Fruit fly (Drosophila melanogaster) whole organism, prepupa: ENCODE results near the gene Dph1.

Source experiments
- CG1621 ChIP-seq: fragments of 200-800 bp; sonication (Bioruptor generic); optimal IDR thresholded peaks from 3 replicates; lab custom pipeline; 2018; ENCODE audit warnings: missing biosample characterization, mild to moderate bottlenecking, missing genetic modification characterization
- CG31627 ChIP-seq: fragments of 200-800 bp; sonication (Bioruptor generic); optimal IDR thresholded peaks from 3 replicates; lab custom pipeline; 2016; ENCODE audit warnings: missing biosample characterization, missing genetic modification characterization
- Eip78C ChIP-seq: fragments of 200-800 bp; sonication (Bioruptor generic); peaks from one replicate; lab custom pipeline; 2016; ENCODE audit warnings: missing biosample characterization, missing genetic modification characterization
- acj6 ChIP-seq: fragments of 200-800 bp; sonication (Bioruptor generic); optimal IDR thresholded peaks from 3 replicates; lab custom pipeline; 2016; ENCODE audit warnings: missing biosample characterization, missing genetic modification characterization
- cyc ChIP-seq: fragments of 200-800 bp; sonication (Bioruptor generic); optimal IDR thresholded peaks from 3 replicates; lab custom pipeline; 2016; ENCODE audit warnings: missing biosample characterization, missing genetic modification characterization
- lz ChIP-seq: fragments of 200-800 bp; sonication (Bioruptor generic); optimal IDR thresholded peaks from 3 replicates; lab custom pipeline; 2016; ENCODE audit warnings: missing biosample characterization, missing genetic modification characterization
- pdm3 ChIP-seq: fragments of 200-800 bp; sonication (Bioruptor generic); optimal IDR thresholded peaks from 3 replicates; lab custom pipeline; 2016; ENCODE audit warnings: missing biosample characterization, missing genetic modification characterization
- ss ChIP-seq, 2 experiments: fragments of 200-800 bp; sonication (Bioruptor generic); optimal IDR thresholded peaks; 2 replicates in 1 of 2; 3 replicates in 1 of 2; lab custom pipeline; 2017 to 2018; ENCODE audit warnings: mild to moderate bottlenecking in 2 of 2, missing biosample characterization in 2 of 2, missing genetic modification characterization in 2 of 2, moderate library complexity in 1 of 2

- TF ChIP-seq CG1621 (tag; lab: Kevin White, UChicago) (no peak), CG31627 (GFP tag; lab: Kevin White, UChicago) (no peak), ss (GFP tag; optimal IDR thresholded peaks at IDR 0.05; lab: Kevin White, UChicago) (no peak), Eip78C (GFP tag; lab: Kevin White, UChicago) (no peak), lz (GFP tag; lab: Kevin White, UChicago) (no peak), pdm3 (no peak), acj6 (no peak), cyc (GFP tag; lab: Kevin White, UChicago) (no peak)
Measured at dm6 chr3L:11717300-11717699, 20.5 kb upstream of the Dph1 start.
